Worm (Caenorhabditis elegans) whole organism, early embryonic: ENCODE measurements around the gene C14B1.12.

Experiments
- B0310.2 ChIP-seq: sonication (generic microtip); optimal IDR thresholded peaks from 2 replicates; lab custom pipeline; 2016; ENCODE audit warnings: mild to moderate bottlenecking, missing genetic modification characterization, missing compliant biosample characterization
- F13C5.2 ChIP-seq: sonication (generic microtip); optimal IDR thresholded peaks from 2 replicates; lab custom pipeline; 2017; ENCODE audit warnings: mild to moderate bottlenecking, missing genetic modification characterization, inconsistent platforms, missing compliant biosample characterization
- aly-1 ChIP-seq: sonication (generic microtip); optimal IDR thresholded peaks from 2 replicates; lab custom pipeline; 2016; ENCODE audit warnings: missing genetic modification characterization, missing compliant biosample characterization
- ama-1 ChIP-seq: fragments of 150-350 bp; optimal IDR thresholded peaks from 2 replicates; lab custom pipeline; 2014
- ceh-13 ChIP-seq: fragments of 200-800 bp; sonication (Bioruptor generic); optimal IDR thresholded peaks from 2 replicates; lab custom pipeline; 2018; ENCODE audit warnings: mild to moderate bottlenecking, missing genetic modification characterization, missing compliant biosample characterization
- ceh-36 ChIP-seq: sonication (generic microtip); optimal IDR thresholded peaks from 2 replicates; lab custom pipeline; 2016; ENCODE audit warnings: missing genetic modification characterization, inconsistent platforms, missing compliant biosample characterization
- ets-7 ChIP-seq: sonication (generic microtip); optimal IDR thresholded peaks from 2 replicates; lab custom pipeline; 2016; ENCODE audit warnings: missing genotype, missing genetic modification characterization, missing compliant biosample characterization
- flt-1 ChIP-seq: fragments of 200-800 bp; sonication (Bioruptor generic); IDR thresholded peaks from 2 replicates; pipeline ENCODE4 v1.3.6; 2022; ENCODE audit warnings: missing genetic modification characterization, missing compliant biosample characterization
- hmbx-1 ChIP-seq: sonication (generic microtip); optimal IDR thresholded peaks from 2 replicates; lab custom pipeline; 2016; ENCODE audit warnings: mild to moderate bottlenecking, missing genetic modification characterization, missing compliant biosample characterization
- hmg-4 ChIP-seq: fragments of 200-800 bp; sonication (Bioruptor generic); optimal IDR thresholded peaks from 2 replicates; lab custom pipeline; 2018; ENCODE audit warnings: mild to moderate bottlenecking, missing genetic modification characterization, missing compliant biosample characterization
- hnd-1 ChIP-seq: sonication (generic microtip); optimal IDR thresholded peaks from 2 replicates; lab custom pipeline; 2016; ENCODE audit warnings: missing genetic modification characterization, missing compliant biosample characterization
- pes-1 ChIP-seq: fragments of 200-800 bp; sonication (Bioruptor generic); IDR thresholded peaks from 2 replicates; pipeline ENCODE4 v1.3.6; 2022; ENCODE audit warnings: missing genetic modification reagents, missing genetic modification characterization, missing compliant biosample characterization
- scrt-1 ChIP-seq: fragments of 200-800 bp; sonication (Bioruptor generic); IDR thresholded peaks from 2 replicates; pipeline ENCODE4 v1.3.6; 2022; ENCODE audit warnings: missing genetic modification characterization, missing compliant biosample characterization
- sea-1 ChIP-seq: fragments of 200-800 bp; sonication (Bioruptor generic); conservative IDR thresholded peaks from 2 replicates; pipeline ENCODE4 v1.3.6; 2022; ENCODE audit warnings: missing genetic modification characterization, missing compliant biosample characterization
- tbx-11 ChIP-seq: fragments of 200-800 bp; sonication (Bioruptor generic); IDR thresholded peaks from 2 replicates; pipeline ENCODE4 v1.3.6; 2022; ENCODE audit warnings: missing genetic modification characterization, missing compliant biosample characterization
- tbx-37 ChIP-seq: fragments of 200-800 bp; sonication (Bioruptor generic); conservative IDR thresholded peaks from 2 replicates; pipeline ENCODE4 v1.3.6; 2022; ENCODE audit warnings: missing genetic modification reagents, missing genetic modification characterization, missing compliant biosample characterization
- tra-4 ChIP-seq: sonication (generic microtip); optimal IDR thresholded peaks from 2 replicates; lab custom pipeline; 2017; ENCODE audit warnings: missing genetic modification characterization, missing compliant biosample characterization

C14B1.12 gene

DNA sequence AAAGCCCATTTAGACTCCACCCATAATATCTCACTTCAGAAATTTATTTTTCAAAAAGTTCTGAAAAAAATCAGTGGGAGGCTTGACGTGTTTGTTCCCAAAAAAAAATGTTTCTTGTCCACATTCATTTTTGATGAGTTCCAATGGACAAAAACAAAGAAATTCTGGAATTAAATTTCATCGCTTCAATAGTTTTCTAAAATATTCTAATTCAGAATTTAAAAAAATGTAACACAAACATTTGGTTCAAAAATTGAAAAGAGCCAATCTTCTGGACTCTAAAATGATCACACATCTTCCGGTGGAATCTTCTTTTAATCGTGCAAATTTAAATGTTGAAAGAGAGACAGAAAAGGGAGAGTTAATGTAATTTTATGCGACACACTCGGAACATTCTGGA, 32.3 kb downstream of the C14B1.12 start:
- TF ChIP-seq hnd-1: no peak
- TF ChIP-seq ceh-13 (GFP tag; lab: Kevin White, UChicago): no peak
- no peak for TF ChIP-seq ceh-36
- no peak for TF ChIP-seq B0310.2
- TF ChIP-seq tra-4 (tag; lab: Kevin White, UChicago): no peak
- TF ChIP-seq tbx-37 (GFP tag; lab: Robert Waterston, UW): no peak
- no peak for TF ChIP-seq tbx-11 (GFP tag; lab: Robert Waterston, UW)

DNA sequence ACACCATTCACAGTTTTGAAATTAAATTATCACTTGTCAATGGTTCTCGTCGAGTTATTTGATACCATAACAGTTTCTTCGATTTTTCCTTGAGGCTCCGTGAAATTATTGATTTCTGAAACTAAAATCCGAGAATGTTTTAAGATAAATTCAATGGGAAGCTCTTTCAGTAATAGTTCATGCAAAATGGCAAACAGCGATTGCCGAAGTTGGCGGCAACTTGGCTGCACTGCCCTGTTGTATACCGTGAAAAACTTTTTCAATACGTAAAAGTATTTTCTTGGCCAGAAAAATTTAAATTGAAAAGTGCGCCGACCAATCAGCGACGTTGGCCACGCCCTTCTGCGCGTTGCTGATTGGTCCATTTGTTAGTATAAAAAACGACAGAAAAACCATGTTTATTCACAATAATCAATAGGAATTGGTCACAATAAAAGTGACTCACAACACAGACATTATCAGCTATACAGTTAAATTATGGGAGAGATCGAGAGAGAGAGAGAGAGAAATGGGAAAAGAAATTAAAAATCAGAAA, 41.8 kb downstream of the C14B1.12 start:
- TF ChIP-seq B0310.2: no peak
- no peak for TF ChIP-seq tbx-37 (GFP tag; lab: Robert Waterston, UW)
- TF ChIP-seq ceh-13 (GFP tag; lab: Kevin White, UChicago): no peak
- no peak for TF ChIP-seq pes-1 (GFP tag; lab: Robert Waterston, UW)
- TF ChIP-seq tbx-11 (GFP tag; lab: Robert Waterston, UW): no peak
- TF ChIP-seq F13C5.2 (tag; lab: Kevin White, UChicago): no peak
- no peak for TF ChIP-seq hmg-4 (GFP tag; lab: Kevin White, UChicago)
- TF ChIP-seq hnd-1: no peak
- TF ChIP-seq tra-4 (tag; lab: Kevin White, UChicago): no peak
- no peak for TF ChIP-seq ets-7
- no peak for TF ChIP-seq hmbx-1 (tag; lab: Kevin White, UChicago)
- TF ChIP-seq ama-1 (lab: Kevin White, UChicago): no peak
- TF ChIP-seq aly-1 (tag; lab: Kevin White, UChicago): no peak
- no peak for TF ChIP-seq flt-1

DNA sequence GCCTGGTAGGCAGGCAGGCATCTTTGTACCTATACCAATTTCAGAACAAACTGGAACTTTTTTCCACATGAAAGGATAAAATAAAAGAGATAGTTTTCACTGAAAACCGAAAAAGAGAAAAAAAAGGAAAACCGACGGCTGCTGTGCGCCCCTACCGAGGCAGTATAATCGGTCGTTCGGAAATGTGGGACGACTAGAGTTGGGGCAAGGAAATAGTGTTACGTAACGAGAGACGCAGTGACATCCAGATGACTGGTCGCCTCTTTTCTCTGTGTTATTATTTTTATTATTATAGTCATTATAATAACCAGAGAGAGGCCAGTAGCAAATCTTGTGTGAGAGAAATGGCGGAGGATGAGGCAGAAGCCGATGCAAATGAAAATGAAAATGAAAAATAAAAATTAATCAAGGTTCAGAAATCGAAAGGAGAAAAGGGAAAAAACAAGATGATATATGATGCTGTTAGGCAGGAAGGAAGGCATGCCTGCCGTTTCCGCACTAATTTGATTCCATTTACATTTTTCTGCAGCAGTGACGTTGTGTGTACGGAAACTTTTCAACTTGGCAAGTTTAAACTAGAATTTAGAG, 43.3 kb downstream of the C14B1.12 start:
- no peak for TF ChIP-seq sea-1
- TF ChIP-seq hmbx-1 (tag; lab: Kevin White, UChicago): no peak
- TF ChIP-seq B0310.2: no peak
- TF ChIP-seq F13C5.2 (tag; lab: Kevin White, UChicago): no peak
- TF ChIP-seq tbx-37 (GFP tag; lab: Robert Waterston, UW): no peak
- TF ChIP-seq scrt-1 (GFP tag; lab: Robert Waterston, UW): no peak
- TF ChIP-seq aly-1 (tag; lab: Kevin White, UChicago): no peak
- TF ChIP-seq ceh-36: no peak
- no peak for TF ChIP-seq ceh-13 (GFP tag; lab: Kevin White, UChicago)
- no peak for TF ChIP-seq hmg-4 (GFP tag; lab: Kevin White, UChicago)
- TF ChIP-seq ama-1 (lab: Kevin White, UChicago): no peak
- no peak for TF ChIP-seq tra-4 (tag; lab: Kevin White, UChicago)
- no peak for TF ChIP-seq ets-7
- TF ChIP-seq pes-1 (GFP tag; lab: Robert Waterston, UW): no peak
- TF ChIP-seq hnd-1: no peak
- no peak for TF ChIP-seq flt-1
- no peak for TF ChIP-seq tbx-11 (GFP tag; lab: Robert Waterston, UW)

DNA sequence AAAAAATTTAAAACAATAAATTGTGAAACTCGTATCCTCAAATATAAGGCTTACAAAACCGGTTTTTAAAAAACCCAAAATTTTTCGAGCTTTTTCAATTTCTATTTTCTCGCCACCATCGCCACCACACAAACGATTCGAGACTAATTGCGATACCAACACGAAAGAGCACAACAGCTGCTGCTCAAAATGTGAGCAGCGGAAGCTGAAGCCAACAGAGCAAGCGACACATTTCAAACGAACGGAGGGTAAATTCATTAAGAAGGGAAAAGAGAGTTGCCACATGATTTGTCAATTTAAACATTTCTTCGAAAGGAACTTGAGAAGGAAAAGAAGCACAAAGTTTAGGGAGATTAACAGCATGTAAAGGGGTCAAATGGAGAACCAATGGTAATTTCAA, 45.7 kb downstream of the C14B1.12 start:
- no peak for TF ChIP-seq pes-1 (GFP tag; lab: Robert Waterston, UW)
- TF ChIP-seq ets-7: no peak
- no peak for TF ChIP-seq ceh-13 (GFP tag; lab: Kevin White, UChicago)
- TF ChIP-seq sea-1: no peak
- no peak for TF ChIP-seq ceh-36
- TF ChIP-seq F13C5.2 (tag; lab: Kevin White, UChicago): no peak
- no peak for TF ChIP-seq B0310.2
- no peak for TF ChIP-seq tbx-11 (GFP tag; lab: Robert Waterston, UW)
- no peak for TF ChIP-seq aly-1 (tag; lab: Kevin White, UChicago)
- TF ChIP-seq tra-4 (tag; lab: Kevin White, UChicago): no peak
- no peak for TF ChIP-seq tbx-37 (GFP tag; lab: Robert Waterston, UW)
- TF ChIP-seq hmg-4 (GFP tag; lab: Kevin White, UChicago): no peak
- no peak for TF ChIP-seq ama-1 (lab: Kevin White, UChicago)
- TF ChIP-seq hmbx-1 (tag; lab: Kevin White, UChicago): no peak
- TF ChIP-seq scrt-1 (GFP tag; lab: Robert Waterston, UW): no peak

DNA sequence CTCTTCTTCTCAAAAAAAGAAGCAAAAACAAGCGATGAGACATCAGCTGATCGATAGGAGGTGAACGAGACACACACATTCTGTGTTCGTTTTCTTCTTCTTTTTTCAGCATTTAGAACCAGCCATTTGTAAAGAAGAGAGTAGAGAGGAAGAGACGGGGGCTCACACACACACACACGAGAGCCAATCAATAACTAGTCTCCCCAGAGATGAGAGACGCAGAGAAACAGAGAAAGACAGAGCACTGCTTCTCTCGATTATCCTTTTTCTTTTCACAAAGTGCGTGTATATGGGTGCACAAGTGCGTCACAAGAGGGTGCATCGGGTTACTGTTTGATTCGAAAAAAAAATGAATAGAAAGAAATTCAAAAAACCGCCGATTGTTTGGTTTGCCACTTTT, 47.4 kb downstream of the C14B1.12 start:
- TF ChIP-seq hmg-4 (GFP tag; lab: Kevin White, UChicago) (peak; percentile 29), flt-1 (0 out of 2 replicates have a peak, but pooled peaks have one; percentile 12), ama-1 (lab: Kevin White, UChicago) (no peak)

DNA sequence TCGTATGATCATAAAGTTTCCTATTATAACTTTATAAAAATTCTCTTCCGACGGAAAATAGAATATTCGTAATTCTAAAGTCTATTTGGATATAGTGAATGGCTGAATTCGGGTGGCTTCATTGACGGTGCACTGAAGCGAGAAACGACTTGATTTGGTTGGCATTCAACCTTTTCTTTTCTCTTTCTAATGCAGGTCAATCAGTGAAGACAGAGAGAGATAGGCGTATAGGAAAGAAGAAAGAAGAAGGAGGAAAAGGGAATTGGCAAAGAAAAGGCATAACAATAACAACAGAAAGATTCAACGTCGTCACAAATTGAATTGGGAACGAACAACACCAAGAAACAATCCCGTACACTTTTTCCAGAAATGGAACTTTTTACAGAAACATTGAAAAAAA, 49.3 kb downstream of the C14B1.12 start:
- TF ChIP-seq hnd-1 (no peak), tbx-11 (GFP tag; lab: Robert Waterston, UW) (no peak), ets-7 (no peak), sea-1 (no peak), flt-1 (no peak), ceh-36 (no peak), B0310.2 (no peak)
